Worm (Caenorhabditis elegans): ENCODE results near the gene Y110A2AL.9.
A peak's percentile ranks its signal among the peaks of the same experiment; 100 is the strongest.

The Y110A2AL.9 gene

ce11 chrII:2881088-2881487, 14.6 kb upstream of the Y110A2AL.9 start:
- TF ChIP-seq flt-1 (GFP tag; IDR thresholded peaks at IDR 0.05): peak; percentile 57
- TF ChIP-seq med-1 (GFP tag; optimal IDR thresholded peaks at IDR 0.05; ENCODE audit: insufficient read depth): no peak

- no peak for TF ChIP-seq T22C8.4 (GFP tag; IDR thresholded peaks at IDR 0.05)
- no peak for TF ChIP-seq ztf-29 (GFP tag; IDR thresholded peaks at IDR 0.05)
- TF ChIP-seq tab-1 (GFP tag; IDR thresholded peaks at IDR 0.05): no peak
- no peak for TF ChIP-seq cog-1 (tag; optimal IDR thresholded peaks at IDR 0.05)
- TF ChIP-seq klf-2 (GFP tag; conservative IDR thresholded peaks at IDR 0.05): no peak
- no peak for TF ChIP-seq ztf-23 (GFP tag; IDR thresholded peaks at IDR 0.05)
- no peak for TF ChIP-seq ref-1 (GFP tag; conservative IDR thresholded peaks at IDR 0.05)
- no peak for TF ChIP-seq flt-1 (GFP tag; IDR thresholded peaks at IDR 0.05)
- no peak for TF ChIP-seq med-1 (GFP tag; optimal IDR thresholded peaks at IDR 0.05; ENCODE audit: insufficient read depth)
Observed at ce11 chrII:2878909-2879308, 12.5 kb upstream of the Y110A2AL.9 start.

ce11 chrII:2874801-2875200, 8.4 kb upstream of the Y110A2AL.9 start, which contains the start of gene Y110A2AL.1:
Gene Y110A2AL.1 (plus strand): TSS chrII:2875101.
- TF ChIP-seq ztf-23 (GFP tag; IDR thresholded peaks at IDR 0.05) (no peak), T22C8.4 (GFP tag; IDR thresholded peaks at IDR 0.05) (no peak)

- TF ChIP-seq tab-1 (GFP tag; IDR thresholded peaks at IDR 0.05) (no peak), ztf-29 (GFP tag; IDR thresholded peaks at IDR 0.05) (no peak), flt-1 (GFP tag; IDR thresholded peaks at IDR 0.05) (no peak), med-1 (GFP tag; optimal IDR thresholded peaks at IDR 0.05; ENCODE audit: insufficient read depth) (no peak), cog-1 (tag; optimal IDR thresholded peaks at IDR 0.05) (no peak), ref-1 (GFP tag; conservative IDR thresholded peaks at IDR 0.05) (no peak), ztf-23 (GFP tag; IDR thresholded peaks at IDR 0.05) (no peak), T22C8.4 (GFP tag; IDR thresholded peaks at IDR 0.05) (no peak), klf-2 (GFP tag; conservative IDR thresholded peaks at IDR 0.05) (no peak)
Observed at ce11 chrII:2871816-2872215, 5.4 kb upstream of the Y110A2AL.9 start, which contains the start of gene Y110A2AL.10. Gene Y110A2AL.10 (minus strand): TSS chrII:2871916.

ce11 chrII:2867701-2868100, 1.3 kb upstream of the Y110A2AL.9 start, which contains the start of gene Y110A2AL.2:
Gene Y110A2AL.2 (plus strand): TSS chrII:2868001.
- no peak for TF ChIP-seq ztf-23 (GFP tag; IDR thresholded peaks at IDR 0.05)
- no peak for TF ChIP-seq flt-1 (GFP tag; IDR thresholded peaks at IDR 0.05)
- TF ChIP-seq tab-1 (GFP tag; IDR thresholded peaks at IDR 0.05): no peak
- no peak for TF ChIP-seq med-1 (GFP tag; optimal IDR thresholded peaks at IDR 0.05; ENCODE audit: insufficient read depth)
- TF ChIP-seq cog-1 (tag; optimal IDR thresholded peaks at IDR 0.05): no peak
- no peak for TF ChIP-seq klf-2 (GFP tag; conservative IDR thresholded peaks at IDR 0.05)
- TF ChIP-seq ztf-29 (GFP tag; IDR thresholded peaks at IDR 0.05): no peak
- TF ChIP-seq T22C8.4 (GFP tag; IDR thresholded peaks at IDR 0.05): no peak
- TF ChIP-seq ref-1 (GFP tag; conservative IDR thresholded peaks at IDR 0.05): no peak

- no peak for TF ChIP-seq ref-1 (GFP tag; conservative IDR thresholded peaks at IDR 0.05)
- TF ChIP-seq tab-1 (GFP tag; IDR thresholded peaks at IDR 0.05): no peak
- no peak for TF ChIP-seq med-1 (GFP tag; optimal IDR thresholded peaks at IDR 0.05; ENCODE audit: insufficient read depth)
- TF ChIP-seq cog-1 (tag; optimal IDR thresholded peaks at IDR 0.05): no peak
- TF ChIP-seq ztf-23 (GFP tag; IDR thresholded peaks at IDR 0.05): no peak
- no peak for TF ChIP-seq flt-1 (GFP tag; IDR thresholded peaks at IDR 0.05)
- no peak for TF ChIP-seq ztf-29 (GFP tag; IDR thresholded peaks at IDR 0.05)
- no peak for TF ChIP-seq T22C8.4 (GFP tag; IDR thresholded peaks at IDR 0.05)
- TF ChIP-seq klf-2 (GFP tag; conservative IDR thresholded peaks at IDR 0.05): no peak
Observed at ce11 chrII:2865355-2865754, 1.1 kb downstream of the Y110A2AL.9 start.

ce11 chrII:2864229-2864628, 2.2 kb downstream of the Y110A2AL.9 start, which contains the start of gene Y110A2AL.5:
Gene Y110A2AL.5 (plus strand): TSS chrII:2864529.
- TF ChIP-seq ref-1 (GFP tag; conservative IDR thresholded peaks at IDR 0.05) (no peak), ztf-23 (GFP tag; IDR thresholded peaks at IDR 0.05) (no peak), cog-1 (tag; optimal IDR thresholded peaks at IDR 0.05) (no peak), flt-1 (GFP tag; IDR thresholded peaks at IDR 0.05) (no peak), med-1 (GFP tag; optimal IDR thresholded peaks at IDR 0.05; ENCODE audit: insufficient read depth) (no peak), tab-1 (GFP tag; IDR thresholded peaks at IDR 0.05) (no peak), ztf-29 (GFP tag; IDR thresholded peaks at IDR 0.05) (no peak), T22C8.4 (GFP tag; IDR thresholded peaks at IDR 0.05) (no peak), klf-2 (GFP tag; conservative IDR thresholded peaks at IDR 0.05) (no peak)

ce11 chrII:2862557-2863035, 3.8 kb downstream of the Y110A2AL.9 start:
- TF ChIP-seq ref-1 (GFP tag; conservative IDR thresholded peaks at IDR 0.05) (no peak), ztf-29 (GFP tag; IDR thresholded peaks at IDR 0.05) (peak; percentile 8; the same call in 1 of the 2 replicates)

- TF ChIP-seq ztf-23 (GFP tag; IDR thresholded peaks at IDR 0.05): 0 out of 2 replicates have a peak, but pooled peaks have one; percentile 7
- TF ChIP-seq flt-1 (GFP tag; IDR thresholded peaks at IDR 0.05): 0 out of 2 replicates have a peak, but pooled peaks have one; percentile 57
- no peak for TF ChIP-seq klf-2 (GFP tag; conservative IDR thresholded peaks at IDR 0.05)
- 0 out of 2 replicates have a peak, but pooled peaks have one; percentile 46 for TF ChIP-seq tab-1 (GFP tag; IDR thresholded peaks at IDR 0.05)
- no peak for TF ChIP-seq cog-1 (tag; optimal IDR thresholded peaks at IDR 0.05)
Observed at ce11 chrII:2861385-2862099, 4.9 kb downstream of the Y110A2AL.9 start.
